Worm (Caenorhabditis elegans): ENCODE measurements around the gene srz-100.
A peak's percentile ranks its signal among the peaks of the same experiment; 100 is the strongest.

Gene srz-100

ce11 chrV:16692988-16693387 lies 38.7 kb upstream of the srz-100 start:
- no peak for TF ChIP-seq lin-26 (GFP tag; IDR thresholded peaks at IDR 0.05)
- no peak for TF ChIP-seq Y53G8AR.9 (GFP tag; conservative IDR thresholded peaks at IDR 0.05)
- TF ChIP-seq zfh-2 (GFP tag; conservative IDR thresholded peaks at IDR 0.05): peak; percentile 92
- peak; percentile 90; the same call in 1 of the 2 replicates for TF ChIP-seq egrh-3 (GFP tag; IDR thresholded peaks at IDR 0.05)
- no peak for TF ChIP-seq ets-4 (GFP tag; optimal IDR thresholded peaks at IDR 0.05)

- no peak for TF ChIP-seq repo-1 (tag; optimal IDR thresholded peaks at IDR 0.05)
These were observed 38.0 kb upstream of the srz-100 start, which contains the start of gene srw-42 for ce11 chrV:16693732-16694131. Gene srw-42, minus strand, starts transcription at chrV:16693832.

- TF ChIP-seq snpc-1.1 (tag; optimal IDR thresholded peaks at IDR 0.05; ENCODE audit: insufficient read depth) (no peak), F33H1.4 (GFP tag; IDR thresholded peaks at IDR 0.05) (no peak), ZK185.1 (tag; optimal IDR thresholded peaks at IDR 0.05; ENCODE audit: poor library complexity, severe bottlenecking) (no peak), pbrm-1 (GFP tag; IDR thresholded peaks at IDR 0.05) (no peak), ekl-4 (GFP tag; IDR thresholded peaks at IDR 0.05) (no peak), lsy-27 (tag; optimal IDR thresholded peaks at IDR 0.05; ENCODE audit: borderline replicate concordance, insufficient read depth) (no peak), unc-130 (GFP tag; optimal IDR thresholded peaks at IDR 0.05) (no peak), nfya-2 (GFP tag; IDR thresholded peaks at IDR 0.05) (no peak), die-1 (tag; optimal IDR thresholded peaks at IDR 0.05) (no peak), T26A5.8 (tag; optimal IDR thresholded peaks at IDR 0.05) (no peak), aptf-2 (GFP tag; conservative IDR thresholded peaks at IDR 0.05) (no peak)
These were observed 37.2 kb upstream of the srz-100 start, which contains the start of gene srz-101 for ce11 chrV:16694538-16694937. Gene srz-101, plus strand, starts transcription at chrV:16694838.

- no peak for TF ChIP-seq Y67H2A.10 (GFP tag; conservative IDR thresholded peaks at IDR 0.05)
- TF ChIP-seq B0019.2 (GFP tag; conservative IDR thresholded peaks at IDR 0.05): no peak
- no peak for TF ChIP-seq nfya-1 (tag; optimal IDR thresholded peaks at IDR 0.05; ENCODE audit: borderline replicate concordance, insufficient read depth)
- no peak for TF ChIP-seq ceh-58 (GFP tag; IDR thresholded peaks at IDR 0.05)
- TF ChIP-seq sdz-38 (tag; optimal IDR thresholded peaks at IDR 0.05): no peak
- TF ChIP-seq K11D2.4 (GFP tag; IDR thresholded peaks at IDR 0.05): no peak
- TF ChIP-seq tbx-9 (tag; optimal IDR thresholded peaks at IDR 0.05; ENCODE audit: borderline replicate concordance): no peak
- TF ChIP-seq lin-40 (tag; optimal IDR thresholded peaks at IDR 0.05): no peak
- TF ChIP-seq Y56A3A.18 (GFP tag; IDR thresholded peaks at IDR 0.05): no peak
These were observed 36.2 kb upstream of the srz-100 start for ce11 chrV:16695499-16695898.

ce11 chrV:16697178-16697577 lies 34.5 kb upstream of the srz-100 start, which contains the start of gene srw-41:
Gene srw-41, plus strand, starts transcription at chrV:16697478.
- TF ChIP-seq ceh-79 (tag; optimal IDR thresholded peaks at IDR 0.05): no peak
- no peak for TF ChIP-seq F39B2.1 (GFP tag; IDR thresholded peaks at IDR 0.05)
- no peak for TF ChIP-seq F10E7.11 (tag; optimal IDR thresholded peaks at IDR 0.05)
- TF ChIP-seq efl-1 (GFP tag; optimal IDR thresholded peaks at IDR 0.05): no peak
- TF ChIP-seq hrde-1 (tag; optimal IDR thresholded peaks at IDR 0.05; ENCODE audit: borderline replicate concordance): no peak
- TF ChIP-seq hlh-26 (GFP tag; conservative IDR thresholded peaks at IDR 0.05): no peak
- no peak for TF ChIP-seq cebp-1 (GFP tag; IDR thresholded peaks at IDR 0.05)
- TF ChIP-seq cebp-1 (tag; optimal IDR thresholded peaks at IDR 0.05): no peak

Measured in whole organism, young adult.